Fruit fly (Drosophila melanogaster) whole organism, embryonic: ENCODE measurements around the gene Mccc1.

Experiments
- CG43689 ChIP-seq: fragments of 200-800 bp; sonication (Bioruptor generic); IDR thresholded peaks from 2 replicates; pipeline ENCODE4 v1.3.6; 2022; ENCODE audit warnings: missing biosample characterization, missing genetic modification characterization
- danr ChIP-seq: fragments of 200-800 bp; sonication (Bioruptor generic); IDR thresholded peaks from 2 replicates; pipeline ENCODE4 v1.3.6; 2022; ENCODE audit warnings: missing biosample characterization, missing genetic modification characterization
- fu2 ChIP-seq: fragments of 200-800 bp; sonication (Bioruptor generic); optimal IDR thresholded peaks from 2 replicates; lab custom pipeline; 2016; ENCODE audit warnings: missing biosample characterization, missing genetic modification characterization
- h ChIP-seq: fragments of >200 bp; optimal IDR thresholded peaks from 2 replicates; lab custom pipeline; 2017
- pan ChIP-seq, 4 experiments: fragments of >200 bp in 3 of 4; fragments of 200-800 bp in 1 of 4; sonication (Bioruptor generic) in 1 of 4; optimal IDR thresholded peaks in 3 of 4; IDR thresholded peaks in 1 of 4; 2 replicates each; pipeline versions ENCODE4 v1.3.6 to Lab custom; 2017 to 2022; ENCODE audit warnings: missing biosample characterization in 2 of 4, missing genetic modification characterization in 2 of 4, mixed read lengths in 1 of 4
- ttk ChIP-seq: fragments of 200-800 bp; sonication (Bioruptor generic); IDR thresholded peaks from 2 replicates; pipeline ENCODE4 v2.1.2; 2022; ENCODE audit warnings: missing biosample characterization, missing genetic modification characterization

- no peak for TF ChIP-seq h (lab: Kevin White, UChicago)
- no peak for TF ChIP-seq pan (optimal IDR thresholded peaks at IDR 0.05; lab: Kevin White, UChicago)
- no peak for TF ChIP-seq pan (GFP tag; optimal IDR thresholded peaks at IDR 0.05 in 1 of 2, IDR thresholded peaks at IDR 0.05 in 1 of 2)
- TF ChIP-seq ttk (GFP tag; lab: Robert Waterston, UW) = no peak
- TF ChIP-seq CG43689 (GFP tag; lab: Robert Waterston, UW) = no peak
- TF ChIP-seq danr (GFP tag; lab: Robert Waterston, UW) = no peak
- TF ChIP-seq fu2 (GFP tag; lab: Kevin White, UChicago) = no peak
Observed at dm6 chr3R:31758587-31759167, 35.0 kb downstream of the Mccc1 start, which contains the start of gene CG2187.
